Worm (Caenorhabditis elegans) whole organism, L4 larva: ENCODE data around the gene W06G6.11.

Experiments used
- F26F4.8 ChIP-seq: fragments of 200-800 bp; sonication (Bioruptor generic); conservative IDR thresholded peaks from 2 replicates; pipeline ENCODE4 v1.3.6; 2022; ENCODE audit warnings: missing genetic modification characterization, missing compliant biosample characterization
- F37D6.2 ChIP-seq: sonication (generic microtip); optimal IDR thresholded peaks from 2 replicates; lab custom pipeline; 2016; ENCODE audit warnings: mild to moderate bottlenecking, missing genetic modification characterization, missing compliant biosample characterization
- F44E2.7 ChIP-seq: fragments of 200-800 bp; sonication (Bioruptor generic); IDR thresholded peaks from 2 replicates; pipeline ENCODE4 v2.1.2; 2022; ENCODE audit warnings: missing genetic modification characterization, missing compliant biosample characterization
- R02D3.7 ChIP-seq: fragments of 150-350 bp; sonication (generic microtip); optimal IDR thresholded peaks from 3 replicates; lab custom pipeline; 2014; ENCODE audit warnings: missing biosample characterization, missing genetic modification characterization
- Y105C5A.15 ChIP-seq: fragments of 200-800 bp; sonication (Bioruptor generic); IDR thresholded peaks from 2 replicates; pipeline ENCODE4 v1.3.6; 2022; ENCODE audit warnings: missing genetic modification characterization, missing compliant biosample characterization
- Y48G9A.11 ChIP-seq: fragments of 200-800 bp; sonication (Bioruptor generic); IDR thresholded peaks from 2 replicates; pipeline ENCODE4 v1.3.6; 2022; ENCODE audit warnings: missing genetic modification reagents, missing genetic modification characterization, missing compliant biosample characterization
- Y5F2A.4 ChIP-seq: fragments of 200-800 bp; sonication (Bioruptor generic); optimal IDR thresholded peaks from 2 replicates; lab custom pipeline; 2018; ENCODE audit warnings: mild to moderate bottlenecking, missing genetic modification characterization, missing compliant biosample characterization
- aha-1 ChIP-seq: fragments of 150-350 bp; peaks from one replicate; lab custom pipeline; 2014; ENCODE audit warnings: missing biosample characterization, missing genetic modification characterization
- ama-1 ChIP-seq: fragments of 150-350 bp; optimal IDR thresholded peaks from 2 replicates; lab custom pipeline; 2014; ENCODE audit warnings: inconsistent platforms, mixed read lengths
- arid-1 ChIP-seq: fragments of 200-800 bp; sonication (Bioruptor generic); conservative IDR thresholded peaks from 2 replicates; pipeline ENCODE4 v1.3.6; 2022; ENCODE audit warnings: missing genetic modification reagents, missing genetic modification characterization, missing compliant biosample characterization
- cey-2 ChIP-seq: sonication (generic microtip); optimal IDR thresholded peaks from 3 replicates; lab custom pipeline; 2017; ENCODE audit warnings: missing genetic modification characterization, mild to moderate bottlenecking, missing compliant biosample characterization, antibody characterized with exemption, borderline replicate concordance; ENCODE audit not compliant: insufficient read depth
- ctbp-1 ChIP-seq: fragments of 200-800 bp; sonication (Bioruptor generic); IDR thresholded peaks from 2 replicates; pipeline ENCODE4 v1.3.6; 2022; ENCODE audit warnings: missing genetic modification reagents, missing genetic modification characterization, missing compliant biosample characterization
- daf-12 ChIP-seq: fragments of 150-350 bp; optimal IDR thresholded peaks from 2 replicates; lab custom pipeline; 2014; ENCODE audit warnings: missing biosample characterization, missing genetic modification reagents, missing genetic modification characterization
- daf-16 ChIP-seq, 3 experiments: sonication (generic microtip); optimal IDR thresholded peaks; 2 replicates each; lab custom pipeline; 2016 to 2017; ENCODE audit warnings: missing genetic modification characterization in 3 of 3, missing genetic modification reagents in 3 of 3, mild to moderate bottlenecking in 2 of 3, missing compliant biosample characterization in 2 of 3, missing biosample characterization in 1 of 3, moderate library complexity in 1 of 3
- dmd-6 ChIP-seq: fragments of 200-800 bp; sonication (Bioruptor generic); IDR thresholded peaks from 2 replicates; pipeline ENCODE4 v1.3.6; 2022; ENCODE audit warnings: missing genetic modification reagents, missing genetic modification characterization, missing compliant biosample characterization
- dmd-8 ChIP-seq: fragments of 200-800 bp; sonication (Bioruptor generic); IDR thresholded peaks from 2 replicates; pipeline ENCODE4 v1.3.6; 2022; ENCODE audit warnings: missing genetic modification characterization, missing compliant biosample characterization
- dpl-1 ChIP-seq: fragments of 150-350 bp; optimal IDR thresholded peaks from 2 replicates; lab custom pipeline; 2014; ENCODE audit warnings: missing biosample characterization, missing genetic modification reagents, missing genetic modification characterization
- duxl-1 ChIP-seq: sonication (generic microtip); optimal IDR thresholded peaks from 2 replicates; lab custom pipeline; 2016; ENCODE audit warnings: mild to moderate bottlenecking, missing genetic modification characterization, moderate library complexity, missing compliant biosample characterization; ENCODE audit not compliant: poor library complexity
- egl-27 ChIP-seq: sonication (generic microtip); optimal IDR thresholded peaks from 3 replicates; lab custom pipeline; 2017; ENCODE audit warnings: missing biosample characterization, missing genetic modification reagents, missing genetic modification characterization
- egl-43 ChIP-seq: fragments of 200-800 bp; sonication (Bioruptor generic); IDR thresholded peaks from 2 replicates; pipeline ENCODE4 v1.3.6; 2022; ENCODE audit warnings: missing genetic modification reagents, missing genetic modification characterization, missing compliant biosample characterization
- hlh-30 ChIP-seq: sonication (generic microtip); optimal IDR thresholded peaks from 2 replicates; lab custom pipeline; 2017; ENCODE audit warnings: antibody characterized with exemption, mild to moderate bottlenecking, missing genetic modification characterization, missing compliant biosample characterization; ENCODE audit not compliant: insufficient read depth
- lim-7 ChIP-seq: fragments of 200-800 bp; sonication (Bioruptor generic); IDR thresholded peaks from 2 replicates; pipeline ENCODE4 v1.3.6; 2022; ENCODE audit warnings: missing genetic modification characterization, missing compliant biosample characterization
- lsy-2 ChIP-seq, 2 experiments: fragments of 150-350 bp in 1 of 2; sonication (generic microtip) in 1 of 2; optimal IDR thresholded peaks; 2 replicates each; lab custom pipeline; 2014 to 2017; ENCODE audit warnings: missing biosample characterization in 2 of 2, missing genetic modification characterization in 2 of 2
- madf-5 ChIP-seq, 2 experiments: fragments of 200-800 bp; sonication (Bioruptor generic); IDR thresholded peaks; 2 replicates each; pipeline ENCODE4 v1.3.6; 2022; ENCODE audit warnings: missing compliant biosample characterization in 2 of 2, missing genetic modification characterization in 2 of 2
- mdt-29 ChIP-seq: fragments of 200-800 bp; sonication (Bioruptor generic); IDR thresholded peaks from 2 replicates; pipeline ENCODE4 v1.3.6; 2022; ENCODE audit warnings: missing genetic modification reagents, missing genetic modification characterization, missing compliant biosample characterization
- mep-1 ChIP-seq: fragments of 150-350 bp; sonication (generic microtip); optimal IDR thresholded peaks from 3 replicates; lab custom pipeline; 2014; ENCODE audit warnings: missing biosample characterization, missing genetic modification characterization
- nhr-11 ChIP-seq: fragments of 150-350 bp; optimal IDR thresholded peaks from 2 replicates; lab custom pipeline; 2014; ENCODE audit warnings: missing biosample characterization, missing genetic modification characterization
- nhr-111 ChIP-seq: fragments of 200-800 bp; sonication (Bioruptor generic); optimal IDR thresholded peaks from 2 replicates; lab custom pipeline; 2018; ENCODE audit warnings: mild to moderate bottlenecking, missing genetic modification characterization, missing compliant biosample characterization
- nhr-28 ChIP-seq: fragments of 150-350 bp; optimal IDR thresholded peaks from 2 replicates; lab custom pipeline; 2014; ENCODE audit warnings: missing biosample characterization, missing genetic modification characterization
- rbr-2 ChIP-seq: sonication (generic microtip); optimal IDR thresholded peaks from 2 replicates; lab custom pipeline; 2016; ENCODE audit warnings: missing genotype, missing genetic modification characterization, missing compliant biosample characterization
- set-16 ChIP-seq: fragments of 200-800 bp; sonication (Bioruptor generic); IDR thresholded peaks from 2 replicates; pipeline ENCODE4 v1.3.6; 2022; ENCODE audit warnings: missing genetic modification reagents, missing genetic modification characterization, missing compliant biosample characterization
- spr-3 ChIP-seq: fragments of 200-800 bp; sonication (Bioruptor generic); optimal IDR thresholded peaks from 2 replicates; lab custom pipeline; 2018; ENCODE audit warnings: mild to moderate bottlenecking, missing genetic modification characterization, missing compliant biosample characterization
- tra-1 ChIP-seq: fragments of 200-800 bp; sonication (Bioruptor generic); IDR thresholded peaks from 2 replicates; pipeline ENCODE4 v1.3.6; 2022; ENCODE audit warnings: missing genetic modification reagents, missing genetic modification characterization, missing compliant biosample characterization
- unc-62 ChIP-seq, 3 experiments: fragments of 150-350 bp in 1 of 3; sonication (generic microtip); optimal IDR thresholded peaks in 2 of 3; peaks in 1 of 3; 1 replicate in 1 of 3; 2 replicates in 2 of 3; lab custom pipeline; 2014 to 2017; ENCODE audit warnings: missing biosample characterization in 3 of 3, missing genetic modification characterization in 3 of 3, missing genetic modification reagents in 3 of 3, missing genotype in 1 of 3
- zip-2 ChIP-seq: fragments of 150-350 bp; optimal IDR thresholded peaks from 2 replicates; lab custom pipeline; 2014; ENCODE audit warnings: missing biosample characterization, missing genetic modification characterization

W06G6.11 gene

DNA sequence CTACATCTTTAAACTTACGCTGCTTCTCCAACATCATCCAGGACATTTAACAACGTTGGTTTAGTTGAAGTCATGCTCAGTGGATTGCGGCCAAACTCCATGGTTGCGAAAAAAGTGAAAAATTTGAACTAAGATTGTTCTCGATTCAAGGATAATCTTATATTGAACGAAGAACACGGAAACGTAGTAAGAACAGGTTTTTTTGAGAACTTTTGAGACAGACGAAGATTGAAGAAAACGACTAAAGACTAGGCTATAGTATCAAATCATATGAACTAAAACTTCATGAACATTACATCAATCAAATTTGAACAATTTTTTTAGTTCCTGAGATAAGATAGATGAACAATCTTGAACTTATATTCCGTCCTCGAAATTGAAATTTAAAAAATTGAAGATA is 2.0 kb downstream of the W06G6.11 start, which contains the start of gene W06G6.10:
Gene W06G6.10 (minus strand): TSS at position 101 of the 400 bp plus-strand sequence.
- TF ChIP-seq set-16 (GFP tag; lab: Robert Waterston, UW), result no peak
- no peak for TF ChIP-seq nhr-11 (tag; lab: Kevin White, UChicago)
- TF ChIP-seq aha-1 (tag; lab: Kevin White, UChicago), result no peak
- TF ChIP-seq cey-2 (tag; lab: Kevin White, UChicago), result no peak
- TF ChIP-seq arid-1 (GFP tag; lab: Robert Waterston, UW), result no peak
- no peak for TF ChIP-seq daf-12
- no peak for TF ChIP-seq Y105C5A.15 (GFP tag; lab: Robert Waterston, UW)
- TF ChIP-seq ama-1 (lab: Kevin White, UChicago), result no peak
- TF ChIP-seq, all 104 proteins: peak for 0

DNA sequence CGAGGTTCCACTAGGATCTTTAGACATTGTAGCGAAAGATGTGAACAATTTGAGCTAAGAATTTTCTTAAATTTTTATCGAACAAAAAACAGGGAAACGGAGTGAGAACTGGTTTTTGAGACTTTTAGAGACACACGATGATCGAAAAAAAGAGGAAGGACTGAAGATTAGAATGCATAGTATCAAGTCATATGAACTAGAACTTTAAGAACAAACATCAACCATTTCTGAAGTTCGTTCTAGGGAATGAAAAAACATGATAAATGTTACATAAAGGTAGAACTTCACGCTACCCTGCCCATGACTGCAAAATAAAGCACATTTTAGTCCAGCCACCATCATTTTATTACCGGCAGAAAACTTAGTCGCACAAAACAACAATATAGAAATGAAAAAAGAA is 2.7 kb downstream of the W06G6.11 start, which contains the start of gene W06G6.9:
Gene W06G6.9 (minus strand): TSS at position 101 of the 400 bp plus-strand sequence.
- TF ChIP-seq ctbp-1 (no peak), madf-5 (GFP tag; IDR thresholded peaks at IDR 0.05; lab: Robert Waterston, UW) (no peak), ama-1 (lab: Kevin White, UChicago) (no peak), nhr-111 (GFP tag; lab: Kevin White, UChicago) (no peak), unc-62 (GFP tag; optimal IDR thresholded peaks at IDR 0.05 in 1 of 2; lab: Kevin White, UChicago) (no peak), unc-62 (tag; optimal IDR thresholded peaks at IDR 0.05; lab: Kevin White, UChicago) (no peak), F37D6.2 (tag; lab: Kevin White, UChicago) (no peak), hlh-30 (no peak), nhr-28 (tag; lab: Kevin White, UChicago) (no peak), set-16 (GFP tag; lab: Robert Waterston, UW) (no peak), aha-1 (tag; lab: Kevin White, UChicago) (no peak), spr-3 (GFP tag; lab: Kevin White, UChicago) (no peak), rbr-2 (tag; lab: Kevin White, UChicago) (no peak), mdt-29 (GFP tag; lab: Robert Waterston, UW) (no peak), zip-2 (tag; lab: Kevin White, UChicago) (no peak), F44E2.7 (GFP tag; lab: Robert Waterston, UW) (no peak), egl-27 (tag; lab: Kevin White, UChicago) (no peak), Y5F2A.4 (GFP tag; lab: Kevin White, UChicago) (no peak), R02D3.7 (tag; lab: Kevin White, UChicago) (no peak)

ce11 chrV:16645201-16645940 is 3.7 kb downstream of the W06G6.11 start, which contains the start of gene W06G6.17:
Gene W06G6.17 (minus strand): TSS chrV:16645251.
- 0 out of 2 replicates have a peak, but pooled peaks have one; percentile 22 for TF ChIP-seq lim-7 (GFP tag; lab: Robert Waterston, UW)
- TF ChIP-seq duxl-1, result peak; percentile 53
- no peak for TF ChIP-seq dpl-1 (GFP tag; lab: Kevin White, UChicago)
- TF ChIP-seq lsy-2 (tag; optimal IDR thresholded peaks at IDR 0.05; lab: Kevin White, UChicago), result no peak
- no peak for TF ChIP-seq mep-1 (tag; lab: Kevin White, UChicago)
- TF ChIP-seq F26F4.8, result 0 out of 2 replicates have a peak, but pooled peaks have one; percentile 38
- peak; percentile 28; the same call in 1 of the 2 replicates for TF ChIP-seq dmd-6 (GFP tag; lab: Robert Waterston, UW)
- no peak for TF ChIP-seq tra-1 (GFP tag; lab: Robert Waterston, UW)
- TF ChIP-seq Y48G9A.11, result 0 out of 2 replicates have a peak, but pooled peaks have one; percentile 23
- TF ChIP-seq madf-5 (GFP tag; IDR thresholded peaks at IDR 0.05; lab: Robert Waterston, UW), result 0 out of 4 replicates have a peak, but pooled peaks of 1 of the 2 experiments have one; percentile 49
- TF ChIP-seq egl-43 (GFP tag; lab: Robert Waterston, UW), result peak; percentile 49; the same call in 1 of the 2 replicates
- TF ChIP-seq hlh-30, result peak; percentile 74
- 0 out of 2 replicates have a peak, but pooled peaks have one; percentile 30 for TF ChIP-seq dmd-8 (GFP tag; lab: Robert Waterston, UW)
- peak in 1 of 2 experiments; percentile 44 for TF ChIP-seq daf-16 (GFP tag; optimal IDR thresholded peaks at IDR 0.05; lab: Kevin White, UChicago)
- TF ChIP-seq daf-16 (tag; optimal IDR thresholded peaks at IDR 0.05; lab: Kevin White, UChicago), result peak; percentile 44
- TF ChIP-seq, all 104 proteins: peak for 10
